Fruit fly (Drosophila melanogaster) whole organism, embryonic: Measurements from ENCODE around the gene CG13074.

Experiments used
- B-H1 ChIP-seq: fragments of 200-800 bp; sonication (Bioruptor generic); IDR thresholded peaks from 3 replicates; pipeline ENCODE4 v1.3.6; 2022; ENCODE audit warnings: missing biosample characterization, missing genetic modification characterization
- Blimp-1 ChIP-seq: fragments of 200-800 bp; sonication (Bioruptor generic); optimal IDR thresholded peaks from 3 replicates; lab custom pipeline; 2018; ENCODE audit warnings: missing biosample characterization, missing genetic modification characterization, mild to moderate bottlenecking, moderate library complexity, missing genetic modification reagents
- CG10321 ChIP-seq: fragments of 200-800 bp; sonication (Bioruptor generic); IDR thresholded peaks from 2 replicates; pipeline ENCODE4 v1.3.6; 2022; ENCODE audit warnings: missing biosample characterization, missing genetic modification characterization
- CG10654 ChIP-seq: fragments of 200-800 bp; sonication (Bioruptor generic); optimal IDR thresholded peaks from 2 replicates; lab custom pipeline; 2016; ENCODE audit warnings: missing biosample characterization, missing genetic modification characterization
- CG12071 ChIP-seq: fragments of 200-800 bp; sonication (Bioruptor generic); optimal IDR thresholded peaks from 3 replicates; lab custom pipeline; 2018; ENCODE audit warnings: missing biosample characterization, mild to moderate bottlenecking, missing genetic modification characterization
- CG12744 ChIP-seq: fragments of 200-800 bp; sonication (Bioruptor generic); optimal IDR thresholded peaks from 2 replicates; lab custom pipeline; 2016; ENCODE audit warnings: missing biosample characterization, missing genetic modification characterization
- CG17912 ChIP-seq: fragments of 200-800 bp; sonication (Bioruptor generic); optimal IDR thresholded peaks from 2 replicates; lab custom pipeline; 2018; ENCODE audit warnings: missing biosample characterization, mild to moderate bottlenecking, missing genetic modification characterization
- CG1832 ChIP-seq: fragments of 200-800 bp; sonication (Bioruptor generic); optimal IDR thresholded peaks from 2 replicates; lab custom pipeline; 2017; ENCODE audit warnings: missing biosample characterization, mild to moderate bottlenecking, missing genetic modification characterization, inconsistent platforms
- CG2875 ChIP-seq: fragments of 200-800 bp; sonication (Bioruptor generic); optimal IDR thresholded peaks from 2 replicates; lab custom pipeline; 2017; ENCODE audit warnings: missing biosample characterization, mild to moderate bottlenecking, missing genetic modification characterization, missing genetic modification reagents
- CG31224 ChIP-seq: fragments of 200-800 bp; sonication (Bioruptor generic); IDR thresholded peaks from 2 replicates; pipeline ENCODE4 v1.3.6; 2022; ENCODE audit warnings: missing biosample characterization, missing genetic modification characterization
- CG31441 ChIP-seq: fragments of 200-800 bp; sonication (Bioruptor generic); IDR thresholded peaks from 2 replicates; pipeline ENCODE4 v1.3.6; 2022; ENCODE audit warnings: missing biosample characterization, missing genetic modification characterization
- CG6175 ChIP-seq: fragments of 200-800 bp; sonication (Bioruptor generic); IDR thresholded peaks from 3 replicates; pipeline ENCODE4 v1.3.6; 2022; ENCODE audit warnings: missing biosample characterization, missing genetic modification characterization
- CG6683 ChIP-seq: fragments of 200-800 bp; sonication (Bioruptor generic); optimal IDR thresholded peaks from 2 replicates; lab custom pipeline; 2017; ENCODE audit warnings: missing biosample characterization, mild to moderate bottlenecking, missing genetic modification characterization, missing genetic modification reagents
- CG6765 ChIP-seq: fragments of 200-800 bp; sonication (Bioruptor generic); optimal IDR thresholded peaks from 3 replicates; lab custom pipeline; 2017; ENCODE audit warnings: missing biosample characterization, mild to moderate bottlenecking, missing genetic modification characterization
- CG8924 ChIP-seq: fragments of 200-800 bp; optimal IDR thresholded peaks from 3 replicates; lab custom pipeline; 2019; ENCODE audit warnings: missing biosample characterization, mild to moderate bottlenecking, missing genetic modification characterization, moderate library complexity
- CG9215 ChIP-seq: fragments of 200-800 bp; sonication (Bioruptor generic); IDR thresholded peaks from 2 replicates; pipeline ENCODE4 v1.3.6; 2022; ENCODE audit warnings: missing biosample characterization, missing genetic modification characterization
- CG9797 ChIP-seq: fragments of 200-800 bp; sonication (Bioruptor generic); optimal IDR thresholded peaks from 3 replicates; lab custom pipeline; 2018; ENCODE audit warnings: missing biosample characterization, mild to moderate bottlenecking, missing genetic modification characterization
- D19A ChIP-seq: fragments of 200-800 bp; optimal IDR thresholded peaks from 3 replicates; lab custom pipeline; 2019; ENCODE audit warnings: missing biosample characterization, mild to moderate bottlenecking, missing genetic modification characterization, moderate library complexity
- Dll ChIP-seq: fragments of 200-800 bp; sonication (Bioruptor generic); IDR thresholded peaks from 4 replicates; pipeline ENCODE4 v1.3.6; 2022; ENCODE audit warnings: missing biosample characterization, missing genetic modification characterization; ENCODE audit not compliant: partially characterized antibody
- Dref ChIP-seq: fragments of 200-800 bp; sonication (Bioruptor generic); IDR thresholded peaks from 2 replicates; pipeline ENCODE4 v1.3.6; 2022; ENCODE audit warnings: missing biosample characterization, missing genetic modification characterization
- E2f2 ChIP-seq: fragments of 200-800 bp; sonication (Bioruptor generic); IDR thresholded peaks from 2 replicates; pipeline ENCODE4 v1.3.6; 2022; ENCODE audit warnings: missing biosample characterization, missing genetic modification characterization
- GATAe ChIP-seq: fragments of 200-800 bp; sonication (Bioruptor generic); conservative IDR thresholded peaks from 2 replicates; pipeline ENCODE4 v1.3.6; 2022; ENCODE audit warnings: missing biosample characterization, missing genetic modification characterization
- Gug ChIP-seq: fragments of 200-800 bp; sonication (Bioruptor generic); IDR thresholded peaks from 4 replicates; pipeline ENCODE4 v1.3.6; 2022; ENCODE audit warnings: missing biosample characterization, missing genetic modification characterization
- HLHmδ ChIP-seq: fragments of 200-800 bp; sonication (Bioruptor generic); optimal IDR thresholded peaks from 2 replicates; lab custom pipeline; 2018; ENCODE audit warnings: missing biosample characterization, mild to moderate bottlenecking, missing genetic modification characterization, moderate library complexity
- HmgD ChIP-seq: fragments of 200-800 bp; sonication (Bioruptor generic); optimal IDR thresholded peaks from 3 replicates; lab custom pipeline; 2016; ENCODE audit warnings: missing biosample characterization, missing genetic modification characterization
- Hmr ChIP-seq: fragments of 200-800 bp; sonication (Bioruptor generic); optimal IDR thresholded peaks from 3 replicates; lab custom pipeline; 2017; ENCODE audit warnings: mild to moderate bottlenecking, missing biosample characterization, missing genetic modification reagents, missing genetic modification characterization
- Lpt ChIP-seq: fragments of >200 bp; optimal IDR thresholded peaks from 2 replicates; lab custom pipeline; 2018; ENCODE audit warnings: missing biosample characterization, missing genetic modification characterization
- Max ChIP-seq: fragments of 200-800 bp; sonication (Bioruptor generic); optimal IDR thresholded peaks from 2 replicates; lab custom pipeline; 2016; ENCODE audit warnings: missing biosample characterization, mild to moderate bottlenecking, missing genetic modification characterization
- NC2β ChIP-seq: fragments of 200-800 bp; sonication (Bioruptor generic); optimal IDR thresholded peaks from 2 replicates; lab custom pipeline; 2016; ENCODE audit warnings: missing biosample characterization, missing genetic modification characterization
- Optix ChIP-seq: fragments of 200-800 bp; sonication (Bioruptor generic); IDR thresholded peaks from 3 replicates; pipeline ENCODE4 v1.3.6; 2022; ENCODE audit warnings: missing biosample characterization, missing genetic modification characterization
- PHDP ChIP-seq: fragments of 200-800 bp; sonication (Bioruptor generic); optimal IDR thresholded peaks from 3 replicates; lab custom pipeline; 2018; ENCODE audit warnings: missing biosample characterization, mild to moderate bottlenecking, missing genetic modification characterization, moderate library complexity
- Spps ChIP-seq: fragments of 200-800 bp; sonication (Bioruptor generic); optimal IDR thresholded peaks from 2 replicates; lab custom pipeline; 2018; ENCODE audit warnings: missing biosample characterization, mild to moderate bottlenecking, missing genetic modification characterization
- ab ChIP-seq: fragments of 200-800 bp; sonication (Bioruptor generic); optimal IDR thresholded peaks from 2 replicates; lab custom pipeline; 2016; ENCODE audit warnings: missing biosample characterization, missing genetic modification characterization
- ac ChIP-seq: fragments of 200-800 bp; sonication (Bioruptor generic); optimal IDR thresholded peaks from 3 replicates; lab custom pipeline; 2017; ENCODE audit warnings: missing biosample characterization, mild to moderate bottlenecking, missing genetic modification characterization
- bcd ChIP-seq: fragments of 200-800 bp; sonication (Bioruptor generic); optimal IDR thresholded peaks from 2 replicates; lab custom pipeline; 2017; ENCODE audit warnings: missing biosample characterization, mild to moderate bottlenecking, missing genetic modification characterization
- bowl ChIP-seq: fragments of 200-800 bp; sonication (Bioruptor generic); IDR thresholded peaks from 2 replicates; pipeline ENCODE4 v1.3.6; 2022; ENCODE audit warnings: missing biosample characterization, missing genetic modification characterization
- caup ChIP-seq: fragments of 200-800 bp; sonication (Bioruptor generic); optimal IDR thresholded peaks from 3 replicates; lab custom pipeline; 2017; ENCODE audit warnings: missing biosample characterization, mild to moderate bottlenecking, missing genetic modification characterization, moderate library complexity; ENCODE audit not compliant: severe bottlenecking
- chn ChIP-seq: fragments of 200-800 bp; sonication (Bioruptor generic); optimal IDR thresholded peaks from 2 replicates; lab custom pipeline; 2016; ENCODE audit warnings: missing biosample characterization, missing genetic modification characterization
- da ChIP-seq: fragments of 200-800 bp; sonication (Bioruptor generic); optimal IDR thresholded peaks from 2 replicates; lab custom pipeline; 2016; ENCODE audit warnings: missing biosample characterization, missing genetic modification characterization
- dimm ChIP-seq: fragments of 200-800 bp; sonication (Bioruptor generic); IDR thresholded peaks from 2 replicates; pipeline ENCODE4 v1.3.6; 2022; ENCODE audit warnings: missing biosample characterization, missing genetic modification characterization
- grn ChIP-seq: fragments of 200-800 bp; sonication (Bioruptor generic); optimal IDR thresholded peaks from 3 replicates; lab custom pipeline; 2017; ENCODE audit warnings: missing biosample characterization, missing genetic modification characterization
- gro ChIP-seq: fragments of 200-800 bp; sonication (Bioruptor generic); optimal IDR thresholded peaks from 2 replicates; lab custom pipeline; 2016; ENCODE audit warnings: missing biosample characterization, missing genetic modification characterization
- insv ChIP-seq, 2 experiments: fragments of 200-800 bp; sonication (Bioruptor generic); optimal IDR thresholded peaks; 3 replicates each; lab custom pipeline; 2016 to 2018; ENCODE audit warnings: missing biosample characterization in 2 of 2, missing genetic modification characterization in 2 of 2
- lab ChIP-seq: fragments of 200-800 bp; sonication (Bioruptor generic); optimal IDR thresholded peaks from 3 replicates; lab custom pipeline; 2017; ENCODE audit warnings: missing biosample characterization, missing genetic modification characterization, mild to moderate bottlenecking, moderate library complexity, missing genetic modification reagents
- pita ChIP-seq: fragments of 200-800 bp; sonication (Bioruptor generic); optimal IDR thresholded peaks from 2 replicates; lab custom pipeline; 2017; ENCODE audit warnings: missing biosample characterization, mild to moderate bottlenecking, missing genetic modification characterization
- prd ChIP-seq, 3 experiments: fragments of >200 bp in 2 of 3; fragments of 200-800 bp in 1 of 3; sonication (Bioruptor generic) in 1 of 3; optimal IDR thresholded peaks in 2 of 3; IDR thresholded peaks in 1 of 3; 2 replicates in 2 of 3; 3 replicates in 1 of 3; pipeline versions ENCODE4 v1.3.6 to Lab custom; 2017 to 2022; ENCODE audit warnings: missing biosample characterization in 1 of 3, missing genetic modification characterization in 1 of 3
- sug ChIP-seq: fragments of 200-800 bp; optimal IDR thresholded peaks from 2 replicates; lab custom pipeline; 2019; ENCODE audit warnings: missing biosample characterization, mild to moderate bottlenecking, missing genetic modification characterization, moderate library complexity
- unpg ChIP-seq: fragments of 200-800 bp; sonication (Bioruptor generic); optimal IDR thresholded peaks from 3 replicates; lab custom pipeline; 2018; ENCODE audit warnings: missing biosample characterization, mild to moderate bottlenecking, missing genetic modification characterization, moderate library complexity
- vnd ChIP-seq: fragments of 200-800 bp; sonication (Bioruptor generic); IDR thresholded peaks from 3 replicates; pipeline ENCODE4 v1.3.6; 2022; ENCODE audit warnings: missing biosample characterization, missing genetic modification characterization; ENCODE audit not compliant: partially characterized antibody
- zen ChIP-seq: fragments of 200-800 bp; sonication (Bioruptor generic); optimal IDR thresholded peaks from 3 replicates; lab custom pipeline; 2018; ENCODE audit warnings: missing biosample characterization, mild to moderate bottlenecking, missing genetic modification characterization, moderate library complexity

CG13074 gene

dm6 chr3L:16128481-16128972 lies 31.2 kb upstream of the CG13074 start, which contains the start of gene Pgm1 (continued):
- TF ChIP-seq CG10321 (GFP tag; lab: Robert Waterston, UW) (no peak), CG6175 (GFP tag; lab: Robert Waterston, UW) (peak; percentile 42; the same call in 2 of the 3 replicates), CG8924 (tag; lab: Kevin White, UChicago) (peak; percentile 79), E2f2 (GFP tag; lab: Robert Waterston, UW) (peak; percentile 53; the same call in 1 of the 2 replicates), Max (GFP tag; lab: Kevin White, UChicago) (peak; percentile 69), Gug (GFP tag; lab: Robert Waterston, UW) (peak; percentile 71), bowl (no peak), lab (GFP tag; lab: Kevin White, UChicago) (peak; percentile 87), CG6765 (GFP tag; lab: Kevin White, UChicago) (peak; percentile 74), Blimp-1 (no peak), CG12071 (peak; percentile 87), Lpt (GFP tag; lab: Kevin White, UChicago) (no peak), Spps (tag; lab: Kevin White, UChicago) (peak; percentile 70), ab (GFP tag; lab: Kevin White, UChicago) (peak; percentile 79), prd (optimal IDR thresholded peaks at IDR 0.05; lab: Kevin White, UChicago) (no peak), prd (GFP tag; IDR thresholded peaks at IDR 0.05; lab: Robert Waterston, UW) (peak; percentile 75), HLHmδ (no peak), NC2β (GFP tag; lab: Kevin White, UChicago) (peak; percentile 85), GATAe (peak; percentile 89), B-H1 (peak; percentile 66), CG12744 (peak; percentile 82), bcd (GFP tag; lab: Kevin White, UChicago) (no peak), HmgD (GFP tag; lab: Kevin White, UChicago) (peak; percentile 95), Dll (GFP tag; lab: Robert Waterston, UW) (peak; percentile 20; the same call in 1 of the 4 replicates), CG17912 (GFP tag; lab: Kevin White, UChicago) (peak; percentile 16), chn (GFP tag; lab: Kevin White, UChicago) (peak; percentile 89), CG2875 (GFP tag; lab: Kevin White, UChicago) (peak; percentile 69), CG31441 (GFP tag; lab: Robert Waterston, UW) (peak; percentile 65), Dref (GFP tag; lab: Robert Waterston, UW) (no peak), vnd (no peak), PHDP (tag; lab: Kevin White, UChicago) (peak; percentile 86), caup (no peak), da (peak; percentile 83), ac (GFP tag; lab: Kevin White, UChicago) (peak; percentile 69), CG10654 (GFP tag; lab: Kevin White, UChicago) (peak; percentile 77), Hmr (peak; percentile 85), dimm (GFP tag; lab: Robert Waterston, UW) (no peak), unpg (GFP tag; lab: Kevin White, UChicago) (no peak), zen (tag; lab: Kevin White, UChicago) (peak; percentile 75), CG9797 (GFP tag; lab: Kevin White, UChicago) (peak; percentile 36), sug (peak; percentile 90), insv (GFP tag; optimal IDR thresholded peaks at IDR 0.05; lab: Kevin White, UChicago) (peak in 1 of 2 experiments; percentile 35), pita (GFP tag; lab: Kevin White, UChicago) (no peak), CG9215 (GFP tag; lab: Robert Waterston, UW) (peak; percentile 64; the same call in 1 of the 2 replicates), CG6683 (GFP tag; lab: Kevin White, UChicago) (peak; percentile 40), CG1832 (no peak), CG31224 (GFP tag; lab: Robert Waterston, UW) (peak; percentile 67), D19A (tag; lab: Kevin White, UChicago) (peak; percentile 64), Optix (peak; percentile 83), gro (GFP tag; lab: Kevin White, UChicago) (peak; percentile 94), grn (GFP tag; lab: Kevin White, UChicago) (peak; percentile 96)
